Fruit fly (Drosophila melanogaster): ENCODE results near the gene alphaTub85E.
A peak's percentile ranks its signal among the peaks of the same experiment; 100 is the strongest.

Gene alphaTub85E

dm6 chr3R:9759360-9760191 is 26.5 kb upstream of the alphaTub85E start, which contains the start of gene Mpi (continued):
- TF ChIP-seq CG12219 (GFP tag; optimal IDR thresholded peaks at IDR 0.05): peak; percentile 11
- TF ChIP-seq jumu (GFP tag; optimal IDR thresholded peaks at IDR 0.05): no peak
- TF ChIP-seq Sry-β (GFP tag; optimal IDR thresholded peaks at IDR 0.05): no peak
- peak; percentile 18 for TF ChIP-seq CG17802 (tag; optimal IDR thresholded peaks at IDR 0.05)
- no peak for TF ChIP-seq CG1529 (GFP tag; optimal IDR thresholded peaks at IDR 0.05)
- no peak for TF ChIP-seq CG10654 (GFP tag; optimal IDR thresholded peaks at IDR 0.05)
- TF ChIP-seq ATbp (GFP tag; optimal IDR thresholded peaks at IDR 0.05): no peak
- no peak for TF ChIP-seq peb (GFP tag; IDR thresholded peaks at IDR 0.05)
- TF ChIP-seq PHDP (tag; optimal IDR thresholded peaks at IDR 0.05): no peak
- no peak for TF ChIP-seq Gsc (GFP tag; IDR thresholded peaks at IDR 0.05)
- TF ChIP-seq CG7786 (GFP tag; optimal IDR thresholded peaks at IDR 0.05): no peak
- no peak for TF ChIP-seq CG11398 (GFP tag; optimal IDR thresholded peaks at IDR 0.05)
- no peak for TF ChIP-seq stc (GFP tag; IDR thresholded peaks at IDR 0.05)
- no peak for TF ChIP-seq sob (GFP tag; IDR thresholded peaks at IDR 0.05)
- TF ChIP-seq Hr78 (GFP tag; optimal IDR thresholded peaks at IDR 0.05): peak in 1 of 2 experiments; percentile 84
- no peak for TF ChIP-seq CG9609 (GFP tag; optimal IDR thresholded peaks at IDR 0.05)
- no peak for TF ChIP-seq repo (GFP tag; optimal IDR thresholded peaks at IDR 0.05)
- no peak for TF ChIP-seq dati (GFP tag; IDR thresholded peaks at IDR 0.05)
- no peak for TF ChIP-seq Abd-B (GFP tag; optimal IDR thresholded peaks at IDR 0.05)
- no peak for TF ChIP-seq chif (GFP tag; optimal IDR thresholded peaks at IDR 0.05)
- TF ChIP-seq CG10565 (GFP tag; optimal IDR thresholded peaks at IDR 0.05): no peak
- TF ChIP-seq CG12769 (tag; optimal IDR thresholded peaks at IDR 0.05): no peak
- TF ChIP-seq CG5245 (GFP tag; optimal IDR thresholded peaks at IDR 0.05): no peak
- TF ChIP-seq fru (optimal IDR thresholded peaks at IDR 0.05): no peak
- no peak for TF ChIP-seq Lhr (GFP tag; optimal IDR thresholded peaks at IDR 0.05)
- TF ChIP-seq pho (GFP tag; optimal IDR thresholded peaks at IDR 0.05): no peak
- no peak for TF ChIP-seq wdn (GFP tag; IDR thresholded peaks at IDR 0.05)
- peak; percentile 12 for TF ChIP-seq CG4707 (GFP tag; optimal IDR thresholded peaks at IDR 0.05)
- TF ChIP-seq CG18619 (GFP tag; optimal IDR thresholded peaks at IDR 0.05): no peak
- no peak for TF ChIP-seq CG16863 (GFP tag; optimal IDR thresholded peaks at IDR 0.05)
- peak; percentile 14 for TF ChIP-seq CG2875 (GFP tag; optimal IDR thresholded peaks at IDR 0.05)
- no peak for TF ChIP-seq CG10462 (GFP tag; optimal IDR thresholded peaks at IDR 0.05)
- no peak for TF ChIP-seq CG33213 (GFP tag; optimal IDR thresholded peaks at IDR 0.05)
- TF ChIP-seq sug (tag; optimal IDR thresholded peaks at IDR 0.05): peak; percentile 56
- peak; percentile 54 for TF ChIP-seq pzg (GFP tag; optimal IDR thresholded peaks at IDR 0.05)
- no peak for TF ChIP-seq Sin3A (optimal IDR thresholded peaks at IDR 0.05)
- no peak for TF ChIP-seq Hmx (GFP tag; optimal IDR thresholded peaks at IDR 0.05)
- TF ChIP-seq Hr39 (optimal IDR thresholded peaks at IDR 0.05): no peak
- no peak for TF ChIP-seq CG10321 (GFP tag; IDR thresholded peaks at IDR 0.05)
- no peak for TF ChIP-seq mam (GFP tag; optimal IDR thresholded peaks at IDR 0.05)
- TF ChIP-seq Drgx (GFP tag; IDR thresholded peaks at IDR 0.05): no peak
- TF ChIP-seq emc (GFP tag; optimal IDR thresholded peaks at IDR 0.05): no peak
- no peak for TF ChIP-seq NC2β (GFP tag; optimal IDR thresholded peaks at IDR 0.05)
- TF ChIP-seq slbo (GFP tag; IDR thresholded peaks at IDR 0.05): peak; percentile 19; the same call in 1 of the 2 replicates
- TF ChIP-seq CG11696 (GFP tag; IDR thresholded peaks at IDR 0.05): no peak
- TF ChIP-seq CG17912 (GFP tag; optimal IDR thresholded peaks at IDR 0.05): no peak
- no peak for TF ChIP-seq kah (GFP tag; optimal IDR thresholded peaks at IDR 0.05)
- no peak for TF ChIP-seq CG6765 (GFP tag; optimal IDR thresholded peaks at IDR 0.05)
- no peak for TF ChIP-seq Opbp (GFP tag; IDR thresholded peaks at IDR 0.05; ENCODE audit: partially characterized antibody)
- no peak for TF ChIP-seq CG12155 (GFP tag; optimal IDR thresholded peaks at IDR 0.05)
- no peak for TF ChIP-seq gsb-n (tag; optimal IDR thresholded peaks at IDR 0.05)

Measured in whole organism, embryonic.